Worm (Caenorhabditis elegans): ENCODE measurements around the gene rps-0.

The rps-0 gene

ce11 chrIII:4720620-4721227, 33.1 kb downstream of the rps-0 start, which contains the start of gene emb-5:
Gene emb-5, minus strand, starts transcription at chrIII:4720670.
- TF ChIP-seq ztf-16 (tag; optimal IDR thresholded peaks at IDR 0.05): no peak
- TF ChIP-seq pax-1 (tag; optimal IDR thresholded peaks at IDR 0.05): peak; percentile 43
- peak; percentile 22 for TF ChIP-seq dve-1 (tag; optimal IDR thresholded peaks at IDR 0.05)
- TF ChIP-seq unc-55 (GFP tag; optimal IDR thresholded peaks at IDR 0.05): peak; percentile 21
- TF ChIP-seq ceh-34 (tag; optimal IDR thresholded peaks at IDR 0.05): peak; percentile 17
- TF ChIP-seq madf-2 (tag; optimal IDR thresholded peaks at IDR 0.05): no peak
- TF ChIP-seq unc-42 (tag; optimal IDR thresholded peaks at IDR 0.05): peak; percentile 36
- no peak for TF ChIP-seq mec-3 (tag; optimal IDR thresholded peaks at IDR 0.05; ENCODE audit: borderline replicate concordance)
- TF ChIP-seq sox-2 (GFP tag; IDR thresholded peaks at IDR 0.05): peak; percentile 29; the same call in 1 of the 2 replicates
- TF ChIP-seq gmeb-2 (tag; optimal IDR thresholded peaks at IDR 0.05): no peak
- TF ChIP-seq elt-2 (tag; optimal IDR thresholded peaks at IDR 0.05): no peak
- TF ChIP-seq ceh-31 (tag; optimal IDR thresholded peaks at IDR 0.05): peak; percentile 42
- TF ChIP-seq tbx-2 (tag; optimal IDR thresholded peaks at IDR 0.05): peak; percentile 1

- TF ChIP-seq hlh-30 (tag; optimal IDR thresholded peaks at IDR 0.05; ENCODE audit: insufficient read depth) (no peak), unc-3 (GFP tag; conservative IDR thresholded peaks at IDR 0.05) (no peak), unc-3 (tag; optimal IDR thresholded peaks at IDR 0.05) (no peak), ceh-48 (tag; optimal IDR thresholded peaks at IDR 0.05) (no peak), zip-5 (tag; optimal IDR thresholded peaks at IDR 0.05) (no peak), sdc-2 (tag; optimal IDR thresholded peaks at IDR 0.05) (no peak), T23F11.4 (GFP tag; optimal IDR thresholded peaks at IDR 0.05) (no peak), pag-3 (tag; optimal IDR thresholded peaks at IDR 0.05; ENCODE audit: borderline replicate concordance) (no peak), elt-2 (tag; optimal IDR thresholded peaks at IDR 0.05) (no peak), gmeb-2 (tag; optimal IDR thresholded peaks at IDR 0.05) (no peak), fkh-10 (GFP tag; optimal IDR thresholded peaks at IDR 0.05) (no peak), unc-42 (tag; optimal IDR thresholded peaks at IDR 0.05) (no peak), hlh-8 (tag; optimal IDR thresholded peaks at IDR 0.05) (no peak), dmd-4 (tag; optimal IDR thresholded peaks at IDR 0.05; ENCODE audit: borderline replicate concordance) (no peak), unc-55 (GFP tag; optimal IDR thresholded peaks at IDR 0.05) (no peak), mec-3 (tag; optimal IDR thresholded peaks at IDR 0.05; ENCODE audit: borderline replicate concordance) (no peak), ceh-9 (tag; optimal IDR thresholded peaks at IDR 0.05) (no peak), ceh-30 (tag; optimal IDR thresholded peaks at IDR 0.05) (no peak)
These were observed 38.8 kb downstream of the rps-0 start, which contains the start of gene him-18 for ce11 chrIII:4715088-4715487. Gene him-18, minus strand, starts transcription at chrIII:4715188.

- TF ChIP-seq hlh-30 (tag; optimal IDR thresholded peaks at IDR 0.05; ENCODE audit: insufficient read depth) (no peak), pha-4 (tag; optimal IDR thresholded peaks at IDR 0.05) (no peak), ceh-18 (tag; optimal IDR thresholded peaks at IDR 0.05) (no peak), pha-2 (tag; optimal IDR thresholded peaks at IDR 0.05) (no peak), ceh-31 (tag; optimal IDR thresholded peaks at IDR 0.05) (no peak), unc-3 (GFP tag; conservative IDR thresholded peaks at IDR 0.05) (no peak), unc-3 (tag; optimal IDR thresholded peaks at IDR 0.05) (no peak), nhr-232 (tag; optimal IDR thresholded peaks at IDR 0.05) (no peak), ceh-9 (tag; optimal IDR thresholded peaks at IDR 0.05) (no peak), nhr-11 (tag; optimal IDR thresholded peaks at IDR 0.05) (no peak), pax-1 (tag; optimal IDR thresholded peaks at IDR 0.05) (no peak), eyg-1 (tag; optimal IDR thresholded peaks at IDR 0.05) (no peak), ceh-6 (GFP tag; optimal IDR thresholded peaks at IDR 0.05) (no peak), elt-4 (tag; optimal IDR thresholded peaks at IDR 0.05) (no peak), sox-2 (GFP tag; IDR thresholded peaks at IDR 0.05) (no peak), lin-11 (tag; optimal IDR thresholded peaks at IDR 0.05) (no peak), mec-3 (tag; optimal IDR thresholded peaks at IDR 0.05; ENCODE audit: borderline replicate concordance) (no peak)
These were observed 44.9 kb downstream of the rps-0 start, which contains the start of gene T04A8.18 for ce11 chrIII:4708909-4709308. Gene T04A8.18, plus strand, starts transcription at chrIII:4709209.

ce11 chrIII:4706678-4707077, 47.2 kb downstream of the rps-0 start, which contains the start of gene T04A8.13:
Gene T04A8.13, plus strand, starts transcription at chrIII:4706978.
- no peak for TF ChIP-seq ahr-1 (tag; optimal IDR thresholded peaks at IDR 0.05)
- TF ChIP-seq pqm-1 (tag; optimal IDR thresholded peaks at IDR 0.05): no peak
- TF ChIP-seq pha-4 (tag; optimal IDR thresholded peaks at IDR 0.05): no peak
- TF ChIP-seq odd-2 (tag; optimal IDR thresholded peaks at IDR 0.05): no peak
- no peak for TF ChIP-seq elt-4 (tag; optimal IDR thresholded peaks at IDR 0.05)
- TF ChIP-seq nhr-11 (tag; optimal IDR thresholded peaks at IDR 0.05): no peak
- TF ChIP-seq ceh-31 (tag; optimal IDR thresholded peaks at IDR 0.05): no peak
- no peak for TF ChIP-seq C38D4.7 (GFP tag; optimal IDR thresholded peaks at IDR 0.05)
- no peak for TF ChIP-seq dmd-4 (tag; optimal IDR thresholded peaks at IDR 0.05; ENCODE audit: borderline replicate concordance)
- TF ChIP-seq ceh-9 (tag; optimal IDR thresholded peaks at IDR 0.05): no peak
- no peak for TF ChIP-seq T23F11.4 (GFP tag; optimal IDR thresholded peaks at IDR 0.05)
- TF ChIP-seq ttx-3 (tag; optimal IDR thresholded peaks at IDR 0.05): no peak
- no peak for TF ChIP-seq sox-4 (tag; optimal IDR thresholded peaks at IDR 0.05)
